Fruit fly (Drosophila melanogaster) whole organism, prepupa: ENCODE measurements around the gene CG10877.
A peak's percentile ranks its signal among the peaks of the same experiment; 100 is the strongest.

Experiments used
- CG10669 ChIP-seq: fragments of 200-800 bp; sonication (Bioruptor generic); optimal IDR thresholded peaks from 3 replicates; lab custom pipeline; 2018; ENCODE audit warnings: missing biosample characterization, mild to moderate bottlenecking, missing genetic modification characterization, moderate library complexity
- CG11902 ChIP-seq: fragments of 200-800 bp; sonication (Bioruptor generic); optimal IDR thresholded peaks from 3 replicates; lab custom pipeline; 2016; ENCODE audit warnings: missing biosample characterization, missing genetic modification characterization
- CG1621 ChIP-seq: fragments of 200-800 bp; sonication (Bioruptor generic); optimal IDR thresholded peaks from 3 replicates; lab custom pipeline; 2018; ENCODE audit warnings: missing biosample characterization, mild to moderate bottlenecking, missing genetic modification characterization
- CG6854 ChIP-seq: fragments of 200-800 bp; sonication (Bioruptor generic); optimal IDR thresholded peaks from 2 replicates; lab custom pipeline; 2017; ENCODE audit warnings: missing biosample characterization, mild to moderate bottlenecking, missing genetic modification characterization
- CG8632 ChIP-seq: fragments of 200-800 bp; sonication (Bioruptor generic); optimal IDR thresholded peaks from 3 replicates; lab custom pipeline; 2016; ENCODE audit warnings: missing biosample characterization, missing genetic modification characterization
- Lpt ChIP-seq: fragments of 200-800 bp; sonication (Bioruptor generic); optimal IDR thresholded peaks from 3 replicates; lab custom pipeline; 2016; ENCODE audit warnings: missing biosample characterization, missing genetic modification characterization
- acj6 ChIP-seq: fragments of 200-800 bp; sonication (Bioruptor generic); optimal IDR thresholded peaks from 3 replicates; lab custom pipeline; 2016; ENCODE audit warnings: missing biosample characterization, missing genetic modification characterization
- fkh ChIP-seq: fragments of 200-800 bp; sonication (Bioruptor generic); optimal IDR thresholded peaks from 3 replicates; lab custom pipeline; 2017; ENCODE audit warnings: missing biosample characterization, mild to moderate bottlenecking, missing genetic modification characterization, moderate library complexity
- pdm3 ChIP-seq: fragments of 200-800 bp; sonication (Bioruptor generic); optimal IDR thresholded peaks from 3 replicates; lab custom pipeline; 2016; ENCODE audit warnings: missing biosample characterization, missing genetic modification characterization

dm6 chr3R:20556281-20557113 lies 7.4 kb downstream of the CG10877 start:
- TF ChIP-seq CG6854 (GFP tag; lab: Kevin White, UChicago) (peak; percentile 36), CG10669 (GFP tag; lab: Kevin White, UChicago) (peak; percentile 64), fkh (peak; percentile 54), acj6 (GFP tag; lab: Kevin White, UChicago) (peak; percentile 73), Lpt (GFP tag; lab: Kevin White, UChicago) (peak; percentile 55), pdm3 (GFP tag; lab: Kevin White, UChicago) (peak; percentile 82), CG8632 (peak; percentile 52), CG11902 (GFP tag; lab: Kevin White, UChicago) (peak; percentile 50), CG1621 (tag; lab: Kevin White, UChicago) (peak; percentile 53)
